Fruit fly (Drosophila melanogaster): ENCODE measurements around the gene CG12171.

DNA sequence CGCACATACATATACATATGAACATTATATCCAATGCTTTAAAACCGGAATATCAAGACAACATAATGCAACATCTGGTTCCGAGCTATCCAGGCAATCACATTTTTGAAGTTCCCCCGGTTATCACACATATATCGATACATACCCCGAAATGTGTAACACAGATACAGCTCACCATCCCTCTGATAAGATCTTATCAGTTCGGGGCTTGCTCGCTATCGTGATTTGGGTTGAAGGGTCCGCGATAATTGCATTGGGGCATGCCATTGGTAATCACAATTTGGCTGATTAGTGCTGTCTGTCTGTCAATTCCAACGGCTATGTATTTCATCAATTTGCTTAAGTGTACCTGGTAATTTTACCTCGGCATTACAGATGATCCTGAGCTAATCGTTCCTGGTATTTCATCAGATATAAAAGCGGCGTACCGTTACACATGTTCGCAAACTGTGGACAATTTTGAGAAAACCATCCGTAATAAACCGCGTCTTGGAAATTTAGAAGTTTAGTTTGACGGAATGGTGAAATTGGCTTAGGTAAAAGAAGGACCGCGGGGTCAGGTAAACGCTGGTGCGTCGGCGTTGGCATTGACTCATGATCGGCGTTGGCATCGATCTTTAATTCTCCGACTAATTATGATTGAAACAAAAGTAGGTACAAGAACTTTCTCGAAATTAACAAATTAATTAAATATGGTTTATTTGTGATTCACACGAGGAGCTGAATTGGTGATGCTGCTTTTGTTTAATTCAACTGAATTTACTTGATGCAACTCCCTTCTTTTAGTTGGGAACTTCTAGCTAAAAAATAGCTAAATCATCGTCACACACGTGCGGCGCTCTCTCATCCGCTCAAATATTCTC lies 38.6 kb downstream of the CG12171 start:
- TF ChIP-seq Blimp-1 (GFP tag; optimal IDR thresholded peaks at IDR 0.05) (no peak), Smox (GFP tag; optimal IDR thresholded peaks at IDR 0.05) (no peak)

All from whole organism, prepupa.